Fruit fly (Drosophila melanogaster): Measurements from ENCODE around the gene Taf1.

Gene Taf1

DNA sequence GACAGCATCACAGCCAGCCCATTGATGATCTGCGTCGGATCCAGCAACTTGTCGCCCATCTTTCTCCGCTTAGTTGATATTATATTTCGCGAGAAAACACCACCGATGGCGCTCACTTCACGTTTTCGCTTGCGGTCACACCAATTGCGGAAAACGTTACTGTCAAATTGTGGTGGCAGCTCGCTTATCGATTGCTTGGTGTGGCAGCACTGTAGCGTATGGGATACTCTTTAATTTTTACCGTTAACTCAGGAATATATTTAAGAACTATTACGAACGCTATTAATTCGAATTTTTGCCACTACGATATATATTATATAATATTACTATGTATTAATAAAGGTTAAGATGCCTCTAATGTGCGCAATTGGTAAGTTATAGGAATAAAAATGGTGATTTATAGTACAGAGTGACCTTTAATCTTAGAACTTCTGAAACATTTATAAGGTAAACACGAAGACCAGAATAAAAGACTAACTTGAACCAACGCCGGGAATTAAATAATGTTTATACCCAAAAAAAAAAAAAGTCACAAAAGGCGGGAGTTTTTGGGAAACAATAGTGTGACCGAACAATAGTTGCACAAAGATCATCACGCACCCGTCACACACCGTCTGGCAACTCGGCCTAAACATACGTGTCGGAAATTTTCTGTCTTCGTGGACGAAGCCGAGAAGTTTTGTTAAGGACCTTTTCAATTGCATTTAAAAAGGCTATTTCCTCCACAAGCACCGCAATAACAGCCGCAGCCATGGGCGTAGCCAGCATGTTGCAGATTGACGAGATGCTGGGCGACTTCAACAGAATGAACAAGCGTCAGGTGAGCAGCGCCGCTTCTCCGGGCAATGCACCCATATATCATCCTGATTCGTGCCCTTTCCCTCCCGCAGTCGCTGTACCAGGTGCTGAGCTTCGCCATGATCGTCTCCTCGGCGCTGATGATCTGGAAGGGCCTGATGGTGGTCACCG is 10.9 kb downstream of the Taf1 start, which contains the start of the genes CG1307 and twr (continued):
- TF ChIP-seq CG11902 (GFP tag; optimal IDR thresholded peaks at IDR 0.05) (no peak), Sox102F (GFP tag; optimal IDR thresholded peaks at IDR 0.05) (no peak)

DNA sequence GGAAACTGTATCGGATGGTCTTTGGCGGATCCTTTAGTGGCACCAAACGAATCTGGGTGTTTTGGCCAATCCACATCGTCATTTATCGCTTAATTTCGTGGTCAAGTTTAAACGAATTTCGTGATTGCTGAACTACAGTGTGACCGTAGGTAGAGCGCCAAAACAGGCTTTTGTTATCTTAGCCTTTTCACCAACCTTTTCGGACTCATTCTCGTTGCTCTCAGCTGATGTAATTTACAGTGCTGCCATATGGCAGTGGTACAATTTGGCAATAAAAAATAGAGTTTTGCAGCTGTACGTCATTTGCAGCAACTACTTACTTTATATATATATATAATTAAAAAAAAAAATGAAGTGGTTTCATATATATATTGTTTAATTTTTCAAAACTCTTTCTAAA is 13.3 kb downstream of the Taf1 start, which contains the start of gene agt:
Gene agt (minus strand): TSS at position 160 of the 400 bp plus-strand sequence.
- TF ChIP-seq salr (GFP tag; optimal IDR thresholded peaks at IDR 0.05) (no peak), esn (GFP tag; optimal IDR thresholded peaks at IDR 0.05) (peak; percentile 10), CG3032 (tag; optimal IDR thresholded peaks at IDR 0.05) (peak; percentile 8), achi (GFP tag; optimal IDR thresholded peaks at IDR 0.05) (no peak), CG15336 (GFP tag; IDR thresholded peaks at IDR 0.05) (0 out of 2 replicates have a peak, but pooled peaks have one; percentile 16)

DNA sequence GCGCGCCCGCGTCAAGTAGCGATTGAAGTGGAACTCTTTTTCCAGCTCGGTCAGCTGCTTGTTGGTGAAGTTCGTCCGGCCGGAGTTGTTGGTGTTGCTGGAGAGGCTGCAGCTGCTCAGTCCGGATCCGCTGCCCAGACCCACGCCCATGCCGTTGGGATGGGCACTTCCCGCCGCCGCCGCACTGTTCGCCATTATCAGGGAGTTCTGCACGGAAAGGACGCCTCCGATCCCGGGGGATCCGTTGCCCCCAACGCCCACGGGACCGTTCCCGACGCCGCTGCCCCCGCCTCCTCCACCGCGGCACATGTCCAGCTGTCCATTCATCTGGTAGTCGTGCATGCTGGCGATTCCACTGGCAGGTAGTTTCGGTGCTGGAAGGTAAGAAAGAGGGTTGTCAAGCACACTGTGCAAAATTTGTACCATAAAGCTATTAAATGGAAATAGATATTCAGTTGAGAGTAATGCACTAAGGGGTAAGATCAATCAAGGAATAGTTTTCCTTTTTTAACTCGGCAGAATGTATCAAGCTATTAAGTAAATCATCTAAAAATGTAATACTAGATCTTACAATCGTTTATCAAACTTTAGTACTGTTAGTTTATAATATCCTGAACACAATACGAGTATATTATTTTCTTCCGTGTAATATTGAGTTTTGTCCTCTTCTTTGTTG is 16.1 kb downstream of the Taf1 start:
- TF ChIP-seq Sox15 (GFP tag; optimal IDR thresholded peaks at IDR 0.05) (no peak), Hr4 (GFP tag; optimal IDR thresholded peaks at IDR 0.05) (no peak), CG8632 (GFP tag; optimal IDR thresholded peaks at IDR 0.05) (no peak), CG6276 (GFP tag; optimal IDR thresholded peaks at IDR 0.05) (no peak), acj6 (GFP tag; optimal IDR thresholded peaks at IDR 0.05) (no peak), fkh (GFP tag; optimal IDR thresholded peaks at IDR 0.05) (no peak), CG4318 (GFP tag; optimal IDR thresholded peaks at IDR 0.05) (no peak), CG31627 (GFP tag; optimal IDR thresholded peaks at IDR 0.05) (no peak), CG15336 (GFP tag; IDR thresholded peaks at IDR 0.05) (no peak), CG34406 (GFP tag; optimal IDR thresholded peaks at IDR 0.05) (no peak), Ets21C (GFP tag; optimal IDR thresholded peaks at IDR 0.05) (no peak), CG6854 (GFP tag; optimal IDR thresholded peaks at IDR 0.05) (no peak), CG8319 (GFP tag; optimal IDR thresholded peaks at IDR 0.05) (no peak), cyc (GFP tag; optimal IDR thresholded peaks at IDR 0.05) (no peak), CG10631 (GFP tag; optimal IDR thresholded peaks at IDR 0.05) (no peak), CG1621 (tag; optimal IDR thresholded peaks at IDR 0.05) (no peak), dac (GFP tag; optimal IDR thresholded peaks at IDR 0.05) (no peak), fd59A (GFP tag; optimal IDR thresholded peaks at IDR 0.05) (no peak)

DNA sequence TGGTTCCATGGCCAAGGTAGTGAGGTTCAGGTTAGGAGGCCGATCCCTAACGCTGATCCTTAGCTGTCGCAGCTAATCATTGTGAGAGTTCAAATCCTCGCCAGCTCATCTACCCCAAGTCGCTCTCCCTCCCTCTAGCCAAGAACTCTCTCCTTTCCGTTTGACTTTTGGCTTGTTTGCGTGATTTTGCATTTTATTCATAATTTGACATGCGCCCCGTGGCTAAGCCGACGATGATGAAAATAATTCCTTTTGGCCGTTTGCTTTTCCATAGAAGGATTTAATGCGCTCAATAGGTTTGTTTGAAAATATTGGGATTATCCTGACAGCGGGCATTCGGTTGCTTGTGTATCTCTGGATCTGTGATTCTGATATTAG is 16.6 kb downstream of the Taf1 start:
- TF ChIP-seq CG8319 (GFP tag; optimal IDR thresholded peaks at IDR 0.05) (no peak), CG3919 (GFP tag; optimal IDR thresholded peaks at IDR 0.05) (no peak), Met (GFP tag; optimal IDR thresholded peaks at IDR 0.05) (no peak), achi (GFP tag; optimal IDR thresholded peaks at IDR 0.05) (no peak), pdm3 (GFP tag; optimal IDR thresholded peaks at IDR 0.05) (no peak), CG32006 (GFP tag; optimal IDR thresholded peaks at IDR 0.05) (no peak), Smox (GFP tag; optimal IDR thresholded peaks at IDR 0.05) (no peak), CG11762 (GFP tag; optimal IDR thresholded peaks at IDR 0.05; ENCODE audit: insufficient read depth) (no peak), topi (GFP tag; optimal IDR thresholded peaks at IDR 0.05) (no peak), OdsH (GFP tag; optimal IDR thresholded peaks at IDR 0.05) (no peak), CG11902 (GFP tag; optimal IDR thresholded peaks at IDR 0.05) (no peak), Sox102F (GFP tag; optimal IDR thresholded peaks at IDR 0.05) (no peak), Ets21C (GFP tag; optimal IDR thresholded peaks at IDR 0.05) (no peak)

Measured in whole organism, prepupa.